Worm (Caenorhabditis elegans) whole organism, dauer: ENCODE measurements around the gene lect-2.
"Not testable (repeated sequence)": the region's sequence is repeated elsewhere in the genome, so short reads cannot be mapped to it uniquely, and the experiment has no call there.

Experiments
- unc-62 ChIP-seq: sonication (generic microtip); optimal IDR thresholded peaks from 2 replicates; lab custom pipeline; 2017; ENCODE audit warnings: missing biosample characterization, missing genetic modification reagents, missing genetic modification characterization

lect-2 gene

DNA sequence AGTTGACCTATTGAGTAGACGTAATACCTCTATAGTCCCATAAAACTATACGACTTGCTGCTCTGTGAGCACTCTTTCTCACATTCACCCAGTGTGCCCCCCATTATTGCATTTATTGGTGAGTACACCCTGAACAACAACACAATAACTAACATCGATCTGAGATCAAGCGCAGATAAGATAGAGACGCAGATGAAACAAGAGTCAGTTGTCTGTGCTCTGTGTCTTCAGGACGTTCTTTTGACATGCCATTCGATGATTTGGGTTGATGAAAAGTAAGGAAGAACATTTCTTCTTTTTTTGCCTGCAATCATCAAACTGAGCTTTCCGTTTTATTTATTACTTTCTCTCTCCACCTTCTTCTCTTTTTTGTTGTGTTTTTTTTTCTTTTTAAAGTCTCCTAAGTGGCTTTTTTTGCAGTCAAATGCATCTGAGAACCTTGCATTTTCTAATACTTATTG lies at the start of gene lect-2:
lect-2 (plus strand) TSS at position 411 of the 461 bp plus-strand sequence.
- TF ChIP-seq unc-62 (GFP tag; lab: Kevin White, UChicago), result no peak

- TF ChIP-seq unc-62 (GFP tag; lab: Kevin White, UChicago), result no peak
Observed at ce11 chrII:5742767-5743166, 47.8 kb upstream of the lect-2 start.

DNA sequence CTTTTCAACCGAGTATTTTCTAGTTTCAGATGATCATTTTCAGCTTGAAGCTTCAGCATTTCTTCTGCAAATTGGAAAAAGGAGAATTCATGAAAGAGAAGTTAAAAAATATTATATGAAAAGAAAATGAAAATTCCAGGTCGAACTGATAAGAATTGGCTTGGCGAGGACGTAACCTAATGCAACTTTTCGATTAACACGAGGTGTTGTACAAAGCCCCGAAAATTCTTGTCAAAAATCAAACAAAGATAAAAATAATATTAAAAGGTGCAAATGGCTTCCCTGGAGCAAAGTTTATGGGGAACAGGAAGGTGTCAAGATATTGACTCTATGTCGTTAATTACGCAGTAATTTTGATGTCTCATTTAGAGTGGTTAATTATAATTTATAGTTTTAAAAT lies 46.2 kb upstream of the lect-2 start:
- TF ChIP-seq unc-62 (GFP tag; lab: Kevin White, UChicago), result no peak

- no peak for TF ChIP-seq unc-62 (GFP tag; lab: Kevin White, UChicago)
Observed at ce11 chrII:5745088-5745487, 45.4 kb upstream of the lect-2 start, which contains the start of gene F10C1.9. Gene F10C1.9 (minus strand): TSS chrII:5745284.

- no peak for TF ChIP-seq unc-62 (GFP tag; lab: Kevin White, UChicago)
Observed at ce11 chrII:5747312-5747711, 43.2 kb upstream of the lect-2 start.

ce11 chrII:5748395-5748794 lies 42.1 kb upstream of the lect-2 start:
- no peak for TF ChIP-seq unc-62 (GFP tag; lab: Kevin White, UChicago)

ce11 chrII:5749733-5750238 lies 40.7 kb upstream of the lect-2 start, which contains the start of gene ifb-2:
Gene ifb-2 (plus strand): TSS chrII:5750188.
- no peak for TF ChIP-seq unc-62 (GFP tag; lab: Kevin White, UChicago)

ce11 chrII:5751353-5751752 lies 39.2 kb upstream of the lect-2 start:
- no peak for TF ChIP-seq unc-62 (GFP tag; lab: Kevin White, UChicago)

DNA sequence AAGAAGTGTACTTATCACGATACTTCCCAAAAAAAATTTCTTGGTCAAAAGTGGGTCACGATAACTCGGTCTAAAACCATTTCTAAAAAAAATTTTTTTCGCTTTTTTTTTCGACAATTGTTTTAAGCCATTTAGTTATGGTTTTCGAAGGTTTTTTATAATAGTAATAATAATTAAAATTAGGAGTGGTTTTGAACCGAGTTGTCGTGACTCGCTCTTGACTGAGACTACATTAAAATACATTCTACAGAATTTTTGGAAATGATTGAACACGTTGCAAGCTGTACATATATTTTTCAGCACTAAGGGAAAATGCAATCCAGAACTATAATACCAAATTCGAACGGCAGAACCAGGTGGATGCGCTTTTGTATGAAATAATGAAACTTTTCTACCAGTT lies 36.4 kb upstream of the lect-2 start, which contains the start of gene F10C1.8:
F10C1.8 (plus strand) TSS at position 301 of the 400 bp plus-strand sequence.
- no peak for TF ChIP-seq unc-62 (GFP tag; lab: Kevin White, UChicago)

- TF ChIP-seq unc-62 (GFP tag; lab: Kevin White, UChicago), result not testable (repeated sequence)
Observed at ce11 chrII:5757656-5758055, 32.9 kb upstream of the lect-2 start, which contains the start of the genes F10C1.3 and F10C1.23. Gene F10C1.3 (minus strand): TSS chrII:5757756. Gene F10C1.23 (plus strand): TSS chrII:5758040.

ce11 chrII:5765318-5765717 lies 25.2 kb upstream of the lect-2 start, which contains the start of gene ifb-1:
Gene ifb-1 (plus strand): TSS chrII:5765618.
- no peak for TF ChIP-seq unc-62 (GFP tag; lab: Kevin White, UChicago)

- TF ChIP-seq unc-62 (GFP tag; lab: Kevin White, UChicago), result no peak
Observed at ce11 chrII:5768274-5768820, 22.2 kb upstream of the lect-2 start.

ce11 chrII:5772547-5773142 lies 17.9 kb upstream of the lect-2 start:
- TF ChIP-seq unc-62 (GFP tag; lab: Kevin White, UChicago), result no peak

- no peak for TF ChIP-seq unc-62 (GFP tag; lab: Kevin White, UChicago)
Observed at ce11 chrII:5774120-5774519, 16.4 kb upstream of the lect-2 start, which contains the start of the genes dmd-5 and F10C1.1. Gene dmd-5 (minus strand): TSS chrII:5774220. Gene F10C1.1 (plus strand): TSS chrII:5774229.

DNA sequence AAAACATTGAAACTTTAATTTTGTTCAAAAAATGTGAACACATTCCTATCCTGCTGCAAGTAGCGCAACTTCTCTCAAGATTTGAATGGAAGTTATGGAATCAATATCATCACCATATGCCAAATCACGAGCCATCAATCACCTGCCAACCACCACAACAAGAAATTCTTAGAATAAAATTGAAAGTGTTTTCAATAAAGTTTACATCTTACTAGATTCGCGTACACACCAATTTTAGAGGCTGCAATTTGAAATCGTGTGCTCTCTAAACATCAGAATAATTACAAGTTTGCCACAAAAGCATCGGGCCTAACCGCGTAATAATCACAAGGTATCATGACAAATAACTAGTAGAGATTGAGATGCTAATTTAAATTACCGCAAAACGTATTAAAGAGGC lies 15.6 kb upstream of the lect-2 start:
- TF ChIP-seq unc-62 (GFP tag; lab: Kevin White, UChicago), result no peak

DNA sequence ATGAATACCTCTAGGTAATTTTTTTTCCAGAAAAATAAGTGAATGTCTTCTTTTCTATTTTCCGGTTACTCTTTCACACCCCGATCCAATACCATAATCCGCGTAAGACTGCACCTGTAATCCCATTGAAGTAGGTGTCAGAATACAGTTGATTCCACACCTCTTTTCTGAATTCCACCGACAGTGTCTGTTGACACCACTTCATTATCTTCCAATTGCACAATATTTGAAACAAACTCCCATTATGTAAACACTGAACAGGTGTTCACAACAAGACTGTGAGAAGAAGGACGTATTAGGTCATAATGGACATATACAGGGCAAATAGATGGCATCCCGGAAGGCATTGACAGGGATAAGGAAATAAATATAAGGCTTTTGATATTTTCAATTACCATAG lies 13.2 kb upstream of the lect-2 start:
- TF ChIP-seq unc-62 (GFP tag; lab: Kevin White, UChicago), result no peak
